Worm (Caenorhabditis elegans) whole organism, midembryonic: ENCODE measurements around the gene wsp-1.

Source experiments
- T22C8.4 ChIP-seq: fragments of 200-800 bp; sonication (Bioruptor generic); IDR thresholded peaks from 2 replicates; pipeline ENCODE4 v1.3.6; 2022; ENCODE audit warnings: missing genetic modification characterization, missing compliant biosample characterization
- cog-1 ChIP-seq: sonication (generic microtip); optimal IDR thresholded peaks from 2 replicates; lab custom pipeline; 2016; ENCODE audit warnings: missing genetic modification characterization, missing compliant biosample characterization
- flt-1 ChIP-seq: fragments of 200-800 bp; sonication (Bioruptor generic); IDR thresholded peaks from 2 replicates; pipeline ENCODE4 v1.3.6; 2022; ENCODE audit warnings: missing genetic modification characterization, missing compliant biosample characterization
- klf-2 ChIP-seq: fragments of 200-800 bp; sonication (Bioruptor generic); conservative IDR thresholded peaks from 2 replicates; pipeline ENCODE4 v1.3.6; 2022; ENCODE audit warnings: missing genetic modification reagents, missing genetic modification characterization, missing compliant biosample characterization
- med-1 ChIP-seq: sonication (generic microtip); optimal IDR thresholded peaks from 2 replicates; lab custom pipeline; 2017; ENCODE audit warnings: missing genetic modification characterization, mild to moderate bottlenecking, missing compliant biosample characterization, antibody characterized with exemption, missing genetic modification reagents; ENCODE audit not compliant: insufficient read depth
- ref-1 ChIP-seq: fragments of 200-800 bp; sonication (Bioruptor generic); conservative IDR thresholded peaks from 2 replicates; pipeline ENCODE4 v1.3.6; 2022; ENCODE audit warnings: missing genetic modification reagents, missing genetic modification characterization, missing compliant biosample characterization
- ztf-29 ChIP-seq: fragments of 200-800 bp; sonication (Bioruptor generic); IDR thresholded peaks from 2 replicates; pipeline ENCODE4 v1.3.6; 2022; ENCODE audit warnings: missing genetic modification reagents, missing genetic modification characterization, missing compliant biosample characterization

ce11 chrIV:8152688-8153087, 46.1 kb downstream of the wsp-1 start:
- TF ChIP-seq klf-2 (GFP tag; lab: Robert Waterston, UW), result no peak
- TF ChIP-seq flt-1, result no peak
- no peak for TF ChIP-seq ztf-29
- TF ChIP-seq med-1 (GFP tag; lab: Kevin White, UChicago), result no peak
- no peak for TF ChIP-seq ref-1 (GFP tag; lab: Robert Waterston, UW)
- no peak for TF ChIP-seq T22C8.4 (GFP tag; lab: Robert Waterston, UW)
- no peak for TF ChIP-seq cog-1
